Fruit fly (Drosophila melanogaster): Measurements from ENCODE around the gene CG2991.

- TF ChIP-seq Eip78C (GFP tag) (peak; percentile 25), Blimp-1 (GFP tag; optimal IDR thresholded peaks at IDR 0.05) (no peak), CG32006 (GFP tag; optimal IDR thresholded peaks at IDR 0.05) (no peak)
Measured at dm6 chr2L:2808038-2808699, 48.8 kb upstream of the CG2991 start.
